Fruit fly (Drosophila melanogaster) whole organism, embryonic: ENCODE results near the gene CG7362.

Source experiments
- B-H1 ChIP-seq: fragments of 200-800 bp; sonication (Bioruptor generic); IDR thresholded peaks from 3 replicates; pipeline ENCODE4 v1.3.6; 2022; ENCODE audit warnings: missing biosample characterization, missing genetic modification characterization
- CG10274 ChIP-seq: fragments of 200-800 bp; sonication (Bioruptor generic); optimal IDR thresholded peaks from 3 replicates; lab custom pipeline; 2017; ENCODE audit warnings: missing biosample characterization, mild to moderate bottlenecking, missing genetic modification characterization
- CG11695 ChIP-seq: fragments of 200-800 bp; sonication (Bioruptor generic); IDR thresholded peaks from 3 replicates; pipeline ENCODE4 v1.3.6; 2022; ENCODE audit warnings: missing biosample characterization, missing genetic modification characterization
- CG13123 ChIP-seq: fragments of 200-800 bp; sonication (Bioruptor generic); optimal IDR thresholded peaks from 2 replicates; lab custom pipeline; 2016; ENCODE audit warnings: missing biosample characterization, missing genetic modification characterization
- CG1602 ChIP-seq: fragments of 200-800 bp; sonication (Bioruptor generic); optimal IDR thresholded peaks from 3 replicates; lab custom pipeline; 2016; ENCODE audit warnings: missing biosample characterization, missing genetic modification characterization
- CG1832 ChIP-seq: fragments of 200-800 bp; sonication (Bioruptor generic); optimal IDR thresholded peaks from 2 replicates; lab custom pipeline; 2017; ENCODE audit warnings: missing biosample characterization, mild to moderate bottlenecking, missing genetic modification characterization, inconsistent platforms
- CG18599 ChIP-seq: fragments of 200-800 bp; sonication (Bioruptor generic); optimal IDR thresholded peaks from 3 replicates; lab custom pipeline; 2017; ENCODE audit warnings: missing biosample characterization, missing genetic modification characterization, mild to moderate bottlenecking, moderate library complexity, missing genetic modification reagents
- CG2678 ChIP-seq: fragments of 200-800 bp; sonication (Bioruptor generic); optimal IDR thresholded peaks from 3 replicates; lab custom pipeline; 2019; ENCODE audit warnings: missing biosample characterization, mild to moderate bottlenecking, missing genetic modification characterization, moderate library complexity
- CG2875 ChIP-seq: fragments of 200-800 bp; sonication (Bioruptor generic); optimal IDR thresholded peaks from 2 replicates; lab custom pipeline; 2017; ENCODE audit warnings: missing biosample characterization, mild to moderate bottlenecking, missing genetic modification characterization, missing genetic modification reagents
- CG30431 ChIP-seq: fragments of 200-800 bp; sonication (Bioruptor generic); optimal IDR thresholded peaks from 2 replicates; lab custom pipeline; 2017; ENCODE audit warnings: missing biosample characterization, missing genetic modification characterization
- CG3726 ChIP-seq: fragments of 200-800 bp; sonication (Bioruptor generic); IDR thresholded peaks from 3 replicates; pipeline ENCODE4, ENCODE4 v1.3.6; 2022; ENCODE audit warnings: missing biosample characterization, missing genetic modification characterization
- CG4282 ChIP-seq: fragments of 200-800 bp; sonication (Bioruptor generic); optimal IDR thresholded peaks from 2 replicates; lab custom pipeline; 2016; ENCODE audit warnings: missing biosample characterization, missing genetic modification characterization
- CG6654 ChIP-seq: fragments of 200-800 bp; sonication (Bioruptor generic); optimal IDR thresholded peaks from 2 replicates; lab custom pipeline; 2017; ENCODE audit warnings: missing biosample characterization, mild to moderate bottlenecking, missing genetic modification characterization
- CG7357 ChIP-seq: fragments of 200-800 bp; sonication (Bioruptor generic); IDR thresholded peaks from 3 replicates; pipeline ENCODE4 v1.3.6; 2022; ENCODE audit warnings: missing biosample characterization, missing genetic modification characterization
- CG8924 ChIP-seq: fragments of 200-800 bp; optimal IDR thresholded peaks from 3 replicates; lab custom pipeline; 2019; ENCODE audit warnings: missing biosample characterization, mild to moderate bottlenecking, missing genetic modification characterization, moderate library complexity
- CG9876 ChIP-seq: fragments of 200-800 bp; sonication (Bioruptor generic); optimal IDR thresholded peaks from 2 replicates; lab custom pipeline; 2016; ENCODE audit warnings: missing biosample characterization, missing genetic modification characterization
- D ChIP-seq, 2 experiments: fragments of 200-800 bp in 1 of 2; fragments of >200 bp in 1 of 2; sonication (Bioruptor generic) in 1 of 2; optimal IDR thresholded peaks; 2 replicates in 1 of 2; 3 replicates in 1 of 2; lab custom pipeline; 2017; ENCODE audit warnings: mild to moderate bottlenecking in 1 of 2, missing biosample characterization in 1 of 2, missing genetic modification characterization in 1 of 2, missing genetic modification reagents in 1 of 2
- Eip74EF ChIP-seq, 2 experiments: fragments of 200-800 bp in 1 of 2; fragments of >200 bp in 1 of 2; sonication (Bioruptor generic) in 1 of 2; optimal IDR thresholded peaks; 2 replicates each; lab custom pipeline; 2017 to 2019; ENCODE audit warnings: missing biosample characterization in 2 of 2, missing genetic modification characterization in 2 of 2, mild to moderate bottlenecking in 1 of 2, moderate library complexity in 1 of 2
- Fer2 ChIP-seq: fragments of 200-800 bp; sonication (Bioruptor generic); optimal IDR thresholded peaks from 2 replicates; lab custom pipeline; 2018; ENCODE audit warnings: missing biosample characterization, mild to moderate bottlenecking, missing genetic modification characterization, moderate library complexity
- HHEX ChIP-seq: fragments of 200-800 bp; sonication (Bioruptor generic); optimal IDR thresholded peaks from 3 replicates; lab custom pipeline; 2017; ENCODE audit warnings: missing biosample characterization, mild to moderate bottlenecking, missing genetic modification characterization, missing genetic modification reagents
- HLH4C ChIP-seq: fragments of 200-800 bp; sonication (Bioruptor generic); IDR thresholded peaks from 3 replicates; pipeline ENCODE4 v1.3.6; 2022; ENCODE audit warnings: missing biosample characterization, missing genetic modification characterization; ENCODE audit not compliant: partially characterized antibody
- Lim3 ChIP-seq: fragments of 200-800 bp; sonication (Bioruptor generic); IDR thresholded peaks from 2 replicates; pipeline ENCODE4 v1.3.6; 2022; ENCODE audit warnings: missing biosample characterization, missing genetic modification characterization
- Max ChIP-seq: fragments of 200-800 bp; sonication (Bioruptor generic); optimal IDR thresholded peaks from 2 replicates; lab custom pipeline; 2016; ENCODE audit warnings: missing biosample characterization, mild to moderate bottlenecking, missing genetic modification characterization
- NFAT ChIP-seq: fragments of 200-800 bp; sonication (Bioruptor generic); IDR thresholded peaks from 2 replicates; pipeline ENCODE4 v1.3.6; 2022; ENCODE audit warnings: missing biosample characterization, missing genetic modification characterization
- Xrp1 ChIP-seq: fragments of 200-800 bp; sonication (Bioruptor generic); IDR thresholded peaks from 2 replicates; pipeline ENCODE4 v1.3.6; 2022; ENCODE audit warnings: missing biosample characterization, missing genetic modification characterization
- bsh ChIP-seq, 2 experiments: fragments of 200-800 bp; sonication (Bioruptor generic); optimal IDR thresholded peaks; 2 replicates each; lab custom pipeline; 2017 to 2018; ENCODE audit warnings: mild to moderate bottlenecking in 2 of 2, missing biosample characterization in 2 of 2, missing genetic modification characterization in 2 of 2, moderate library complexity in 1 of 2
- crp ChIP-seq, 2 experiments: fragments of 200-800 bp; sonication (Bioruptor generic); optimal IDR thresholded peaks; 2 replicates in 1 of 2; 3 replicates in 1 of 2; lab custom pipeline; 2017; ENCODE audit warnings: missing biosample characterization in 2 of 2, missing genetic modification characterization in 2 of 2, mild to moderate bottlenecking in 1 of 2, moderate library complexity in 1 of 2
- cwo ChIP-seq: fragments of 200-800 bp; sonication (Bioruptor generic); optimal IDR thresholded peaks from 3 replicates; lab custom pipeline; 2017; ENCODE audit warnings: missing biosample characterization, missing genetic modification characterization, mild to moderate bottlenecking, moderate library complexity, missing genetic modification reagents
- dysf ChIP-seq: fragments of 200-800 bp; sonication (Bioruptor generic); IDR thresholded peaks from 3 replicates; pipeline ENCODE4 v1.3.6; 2022; ENCODE audit warnings: missing biosample characterization, missing genetic modification characterization
- fru ChIP-seq: fragments of >200 bp; optimal IDR thresholded peaks from 2 replicates; lab custom pipeline; 2017
- fu2 ChIP-seq: fragments of 200-800 bp; sonication (Bioruptor generic); optimal IDR thresholded peaks from 2 replicates; lab custom pipeline; 2016; ENCODE audit warnings: missing biosample characterization, missing genetic modification characterization
- grau ChIP-seq: fragments of 200-800 bp; optimal IDR thresholded peaks from 3 replicates; lab custom pipeline; 2019; ENCODE audit warnings: missing biosample characterization, mild to moderate bottlenecking, missing genetic modification characterization, moderate library complexity
- her ChIP-seq: fragments of 200-800 bp; sonication (Bioruptor generic); optimal IDR thresholded peaks from 2 replicates; lab custom pipeline; 2016; ENCODE audit warnings: missing biosample characterization, missing genetic modification characterization
- lmd ChIP-seq: fragments of 200-800 bp; sonication (Bioruptor generic); IDR thresholded peaks from 2 replicates; pipeline ENCODE4 v1.3.6; 2022; ENCODE audit warnings: missing biosample characterization, missing genetic modification characterization
- luna ChIP-seq: fragments of 200-800 bp; sonication (Bioruptor generic); optimal IDR thresholded peaks from 2 replicates; lab custom pipeline; 2016; ENCODE audit warnings: missing biosample characterization, missing genetic modification characterization
- mirr ChIP-seq: fragments of 200-800 bp; sonication (Bioruptor generic); optimal IDR thresholded peaks from 3 replicates; lab custom pipeline; 2018; ENCODE audit warnings: missing biosample characterization, mild to moderate bottlenecking, missing genetic modification characterization
- nau ChIP-seq: fragments of 200-800 bp; sonication (Bioruptor generic); optimal IDR thresholded peaks from 3 replicates; lab custom pipeline; 2017; ENCODE audit warnings: missing biosample characterization, mild to moderate bottlenecking, missing genetic modification characterization, missing genetic modification reagents
- pan ChIP-seq, 4 experiments: fragments of >200 bp in 3 of 4; fragments of 200-800 bp in 1 of 4; sonication (Bioruptor generic) in 1 of 4; optimal IDR thresholded peaks in 3 of 4; IDR thresholded peaks in 1 of 4; 2 replicates each; pipeline versions ENCODE4 v1.3.6 to Lab custom; 2017 to 2022; ENCODE audit warnings: missing biosample characterization in 2 of 4, missing genetic modification characterization in 2 of 4, mixed read lengths in 1 of 4
- pros ChIP-seq: fragments of 200-800 bp; sonication (Bioruptor generic); optimal IDR thresholded peaks from 3 replicates; lab custom pipeline; 2019; ENCODE audit warnings: missing biosample characterization, mild to moderate bottlenecking, missing genetic modification characterization, moderate library complexity
- ranshi ChIP-seq: fragments of 200-800 bp; sonication (Bioruptor generic); IDR thresholded peaks from 2 replicates; pipeline ENCODE4 v1.3.6; 2022; ENCODE audit warnings: missing biosample characterization, missing genetic modification characterization
- tgo ChIP-seq: fragments of 200-800 bp; sonication (Bioruptor generic); IDR thresholded peaks from 3 replicates; pipeline ENCODE4 v1.3.6; 2022; ENCODE audit warnings: missing biosample characterization, missing genetic modification characterization
- trem ChIP-seq: fragments of 200-800 bp; optimal IDR thresholded peaks from 3 replicates; lab custom pipeline; 2019; ENCODE audit warnings: missing biosample characterization, mild to moderate bottlenecking, missing genetic modification characterization, moderate library complexity
- ttk ChIP-seq: fragments of 200-800 bp; sonication (Bioruptor generic); IDR thresholded peaks from 2 replicates; pipeline ENCODE4 v2.1.2; 2022; ENCODE audit warnings: missing biosample characterization, missing genetic modification characterization
- vnd ChIP-seq: fragments of 200-800 bp; sonication (Bioruptor generic); IDR thresholded peaks from 3 replicates; pipeline ENCODE4 v1.3.6; 2022; ENCODE audit warnings: missing biosample characterization, missing genetic modification characterization; ENCODE audit not compliant: partially characterized antibody
- wek ChIP-seq: fragments of 200-800 bp; sonication (Bioruptor generic); optimal IDR thresholded peaks from 3 replicates; lab custom pipeline; 2018; ENCODE audit warnings: missing biosample characterization, mild to moderate bottlenecking, missing genetic modification characterization, moderate library complexity
- zen ChIP-seq: fragments of 200-800 bp; sonication (Bioruptor generic); optimal IDR thresholded peaks from 3 replicates; lab custom pipeline; 2018; ENCODE audit warnings: missing biosample characterization, mild to moderate bottlenecking, missing genetic modification characterization, moderate library complexity

Gene CG7362

DNA sequence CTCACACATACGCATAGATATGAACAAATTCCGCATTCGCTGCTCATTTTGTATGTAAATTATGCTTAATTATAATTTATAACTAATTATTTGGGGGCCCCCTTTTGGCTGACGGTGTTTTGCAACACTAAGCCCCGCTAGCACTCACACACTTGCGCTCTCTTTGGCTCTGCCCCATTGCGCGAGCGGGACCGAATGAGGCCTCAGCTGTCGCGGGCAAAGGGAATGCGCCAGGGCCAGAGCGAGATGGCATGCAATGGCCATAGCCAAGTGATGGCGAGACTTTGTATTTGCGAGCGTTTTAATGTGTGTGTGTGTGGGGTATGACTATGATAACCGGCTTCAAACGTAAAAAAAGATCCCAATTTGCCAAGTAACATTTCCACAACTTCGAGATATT is 15.2 kb downstream of the CG7362 start (continued):
- TF ChIP-seq Xrp1 (GFP tag; lab: Robert Waterston, UW), result no peak; the same call in 1 of the 2 replicates
- no peak for TF ChIP-seq ranshi
- no peak for TF ChIP-seq CG2678 (tag; lab: Kevin White, UChicago)
- no peak for TF ChIP-seq dysf (GFP tag; lab: Robert Waterston, UW)
- TF ChIP-seq HLH4C (GFP tag; lab: Robert Waterston, UW), result no peak; the same call in 1 of the 3 replicates
- TF ChIP-seq fu2 (GFP tag; lab: Kevin White, UChicago), result no peak
- no peak for TF ChIP-seq zen (tag; lab: Kevin White, UChicago)
- TF ChIP-seq CG2875 (GFP tag; lab: Kevin White, UChicago), result no peak
- TF ChIP-seq pros, result peak; percentile 38
- TF ChIP-seq NFAT (GFP tag; lab: Robert Waterston, UW), result peak; percentile 68
- TF ChIP-seq crp (GFP tag; optimal IDR thresholded peaks at IDR 0.05; lab: Kevin White, UChicago), result peak in 1 of 2 experiments; percentile 61
- no peak for TF ChIP-seq fru (lab: Kevin White, UChicago)
- TF ChIP-seq nau (GFP tag; lab: Kevin White, UChicago), result peak; percentile 23
- peak; percentile 16; the same call in 1 of the 2 replicates for TF ChIP-seq lmd (GFP tag; lab: Robert Waterston, UW)
- TF ChIP-seq CG3726 (GFP tag; lab: Robert Waterston, UW), result no peak
- TF ChIP-seq grau (tag; lab: Kevin White, UChicago), result peak; percentile 2
- TF ChIP-seq trem, result peak; percentile 25
- TF ChIP-seq cwo, result no peak
- no peak for TF ChIP-seq CG30431 (GFP tag; lab: Kevin White, UChicago)

DNA sequence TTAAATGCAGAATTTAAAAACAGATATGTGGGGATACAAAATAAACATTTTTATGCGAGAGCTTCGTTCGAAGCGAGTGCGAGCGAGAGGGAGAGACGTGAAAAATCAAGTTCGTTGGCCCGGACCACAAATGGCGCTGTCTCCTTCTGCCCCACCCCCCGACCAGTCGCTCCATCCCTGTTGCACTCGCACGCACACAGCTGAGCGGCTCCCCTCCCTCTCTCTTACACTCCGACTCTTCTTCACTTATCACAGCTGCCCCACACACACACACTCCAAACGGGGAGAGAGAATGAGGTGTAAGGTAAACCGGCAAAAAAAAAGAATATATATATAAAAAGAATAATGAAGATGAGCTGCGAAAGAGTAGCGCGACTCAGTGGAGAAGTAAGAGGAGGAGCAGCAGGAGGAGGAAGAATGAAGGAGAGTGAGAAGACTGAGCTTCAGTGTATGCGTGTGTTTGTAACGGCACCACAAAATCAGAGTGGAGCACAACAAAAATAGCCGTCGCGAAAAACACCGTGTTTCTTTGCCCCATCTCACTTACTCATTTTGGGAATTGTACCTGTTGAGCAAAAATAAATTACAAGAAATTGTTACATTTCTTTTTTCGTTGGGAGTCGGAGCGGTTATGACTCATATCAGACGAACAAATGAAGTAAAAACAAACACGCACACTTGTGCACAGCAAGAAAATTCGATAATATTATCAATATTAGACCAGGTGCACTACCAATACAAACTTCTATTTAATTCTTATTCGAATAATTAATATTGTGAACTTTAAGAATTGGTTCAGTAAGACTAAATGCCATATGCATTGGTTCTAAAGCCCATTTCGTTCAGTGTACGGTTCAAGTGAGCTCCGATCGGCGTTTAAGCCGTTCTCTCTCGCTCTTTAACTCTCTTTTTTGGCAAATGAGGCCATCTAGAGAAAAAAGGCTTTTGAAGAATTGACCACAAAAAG is 16.1 kb downstream of the CG7362 start:
- TF ChIP-seq pan (optimal IDR thresholded peaks at IDR 0.05; lab: Kevin White, UChicago), result no peak
- TF ChIP-seq pan (GFP tag; optimal IDR thresholded peaks at IDR 0.05 in 1 of 2, IDR thresholded peaks at IDR 0.05 in 1 of 2), result peak in 1 of 2 experiments; percentile 97
- no peak for TF ChIP-seq vnd (GFP tag; lab: Robert Waterston, UW)
- peak; percentile 93 for TF ChIP-seq HHEX (GFP tag; lab: Kevin White, UChicago)
- peak; percentile 81 for TF ChIP-seq Lim3
- peak; percentile 93 for TF ChIP-seq B-H1 (GFP tag; lab: Robert Waterston, UW)
- peak; percentile 94 for TF ChIP-seq ttk
- no peak for TF ChIP-seq fru (lab: Kevin White, UChicago)
- peak in 1 of 2 experiments; percentile 89 for TF ChIP-seq Eip74EF (GFP tag; optimal IDR thresholded peaks at IDR 0.05; lab: Kevin White, UChicago)
- TF ChIP-seq CG1832 (GFP tag; lab: Kevin White, UChicago), result peak; percentile 93
- peak; percentile 64 for TF ChIP-seq CG4282 (GFP tag; lab: Kevin White, UChicago)
- TF ChIP-seq D (optimal IDR thresholded peaks at IDR 0.05; lab: Kevin White, UChicago), result no peak
- peak; percentile 94 for TF ChIP-seq D (GFP tag; optimal IDR thresholded peaks at IDR 0.05; lab: Kevin White, UChicago)
- TF ChIP-seq CG1602 (GFP tag; lab: Kevin White, UChicago), result peak; percentile 93
- peak; percentile 74 for TF ChIP-seq Fer2
- TF ChIP-seq wek, result peak; percentile 82
- peak; percentile 91 for TF ChIP-seq CG18599
- peak; percentile 96 for TF ChIP-seq CG11695 (GFP tag; lab: Robert Waterston, UW)
- TF ChIP-seq CG9876 (GFP tag; lab: Kevin White, UChicago), result peak; percentile 78
- peak; percentile 67 for TF ChIP-seq luna (GFP tag; lab: Kevin White, UChicago)
- TF ChIP-seq her, result peak; percentile 84
- TF ChIP-seq tgo (GFP tag; lab: Robert Waterston, UW), result peak; percentile 93
- peak; percentile 88 for TF ChIP-seq Max (GFP tag; lab: Kevin White, UChicago)
- TF ChIP-seq CG10274, result peak; percentile 76
- TF ChIP-seq CG6654 (GFP tag; lab: Kevin White, UChicago), result peak; percentile 82
- peak; percentile 91 for TF ChIP-seq CG13123
- peak; percentile 94 for TF ChIP-seq CG8924 (tag; lab: Kevin White, UChicago)
- peak; percentile 48 for TF ChIP-seq mirr (GFP tag; lab: Kevin White, UChicago)
- TF ChIP-seq bsh (GFP tag; optimal IDR thresholded peaks at IDR 0.05; lab: Kevin White, UChicago), result peak; percentile 83 to 96
- peak; percentile 84 for TF ChIP-seq CG7357
